Worm (Caenorhabditis elegans) whole organism, L3 larva: ENCODE measurements around the gene srx-84.

Experiments used
- R02D3.7 ChIP-seq: fragments of 150-350 bp; optimal IDR thresholded peaks from 2 replicates; lab custom pipeline; 2014; ENCODE audit warnings: missing biosample characterization, missing genetic modification characterization
- ZK546.5 ChIP-seq: sonication (generic microtip); optimal IDR thresholded peaks from 2 replicates; lab custom pipeline; 2017; ENCODE audit warnings: missing biosample characterization, missing genetic modification characterization
- aly-2 ChIP-seq: fragments of 150-350 bp; optimal IDR thresholded peaks from 2 replicates; lab custom pipeline; 2014; ENCODE audit warnings: missing biosample characterization, missing genetic modification characterization
- ama-1 ChIP-seq: fragments of 150-350 bp; optimal IDR thresholded peaks from 2 replicates; lab custom pipeline; 2018
- ceh-16 ChIP-seq: sonication (generic microtip); optimal IDR thresholded peaks from 2 replicates; lab custom pipeline; 2017; ENCODE audit warnings: missing biosample characterization, missing genetic modification characterization
- ceh-28 ChIP-seq: fragments of 150-350 bp; optimal IDR thresholded peaks from 2 replicates; lab custom pipeline; 2014; ENCODE audit warnings: missing biosample characterization, missing genetic modification reagents, missing genetic modification characterization
- ceh-82 ChIP-seq: fragments of 150-350 bp; optimal IDR thresholded peaks from 2 replicates; lab custom pipeline; 2014; ENCODE audit warnings: missing biosample characterization, missing genetic modification characterization
- ceh-9 ChIP-seq: sonication (generic microtip); optimal IDR thresholded peaks from 2 replicates; lab custom pipeline; 2018; ENCODE audit warnings: missing biosample characterization, missing genetic modification characterization
- daf-12 ChIP-seq: fragments of 150-350 bp; optimal IDR thresholded peaks from 2 replicates; lab custom pipeline; 2014; ENCODE audit warnings: missing biosample characterization, missing genetic modification reagents, missing genetic modification characterization
- egl-27 ChIP-seq: sonication (generic microtip); optimal IDR thresholded peaks from 4 replicates; lab custom pipeline; 2017; ENCODE audit warnings: missing biosample characterization, missing genetic modification reagents, missing genetic modification characterization
- egl-5 ChIP-seq: fragments of 150-350 bp; optimal IDR thresholded peaks from 2 replicates; lab custom pipeline; 2017; ENCODE audit warnings: missing biosample characterization, missing genetic modification reagents, missing genetic modification characterization, inconsistent platforms
- elt-1 ChIP-seq: fragments of 150-350 bp; optimal IDR thresholded peaks from 2 replicates; lab custom pipeline; 2014; ENCODE audit warnings: missing biosample characterization, missing genetic modification characterization
- elt-3 ChIP-seq, 3 experiments: fragments of 150-350 bp in 1 of 3; sonication (generic microtip) in 2 of 3; optimal IDR thresholded peaks; 2 replicates in 2 of 3; 4 replicates in 1 of 3; lab custom pipeline; 2014 to 2017; ENCODE audit warnings: missing biosample characterization in 3 of 3, missing genetic modification characterization in 3 of 3
- fkh-10 ChIP-seq: sonication (generic microtip); optimal IDR thresholded peaks from 2 replicates; lab custom pipeline; 2017; ENCODE audit warnings: missing biosample characterization, missing genetic modification reagents, missing genetic modification characterization
- fkh-2 ChIP-seq: fragments of 150-350 bp; optimal IDR thresholded peaks from 2 replicates; lab custom pipeline; 2014; ENCODE audit warnings: missing biosample characterization, missing genetic modification reagents, missing genetic modification characterization
- fos-1 ChIP-seq: fragments of 150-350 bp; optimal IDR thresholded peaks from 2 replicates; lab custom pipeline; 2014; ENCODE audit warnings: missing biosample characterization, missing genetic modification characterization
- jun-1 ChIP-seq: fragments of 150-350 bp; optimal IDR thresholded peaks from 2 replicates; lab custom pipeline; 2014; ENCODE audit warnings: missing biosample characterization, missing genetic modification reagents, missing genetic modification characterization
- lin-15B ChIP-seq: fragments of 150-350 bp; optimal IDR thresholded peaks from 2 replicates; lab custom pipeline; 2014; ENCODE audit warnings: missing biosample characterization, missing genetic modification characterization
- lin-39 ChIP-seq: fragments of 150-350 bp; optimal IDR thresholded peaks from 2 replicates; lab custom pipeline; 2018; ENCODE audit warnings: missing biosample characterization, missing genetic modification reagents, missing genetic modification characterization
- lsy-12 ChIP-seq: sonication (generic microtip); optimal IDR thresholded peaks from 2 replicates; lab custom pipeline; 2016; ENCODE audit warnings: mild to moderate bottlenecking, missing genetic modification characterization, missing compliant biosample characterization
- mdl-1 ChIP-seq: fragments of 150-350 bp; optimal IDR thresholded peaks from 2 replicates; lab custom pipeline; 2014; ENCODE audit warnings: missing biosample characterization, missing genetic modification characterization
- mml-1 ChIP-seq: fragments of 150-350 bp; sonication (generic microtip); optimal IDR thresholded peaks from 3 replicates; lab custom pipeline; 2014; ENCODE audit warnings: missing biosample characterization, missing genetic modification characterization
- nfya-1 ChIP-seq: sonication (generic microtip); optimal IDR thresholded peaks from 2 replicates; lab custom pipeline; 2017; ENCODE audit warnings: missing genetic modification characterization, mild to moderate bottlenecking, missing compliant biosample characterization, antibody characterized with exemption, moderate library complexity; ENCODE audit not compliant: insufficient read depth
- nhr-11 ChIP-seq: fragments of 150-350 bp; optimal IDR thresholded peaks from 2 replicates; lab custom pipeline; 2014; ENCODE audit warnings: missing biosample characterization, missing genetic modification characterization
- nhr-237 ChIP-seq: fragments of 150-350 bp; optimal IDR thresholded peaks from 2 replicates; lab custom pipeline; 2014; ENCODE audit warnings: missing biosample characterization, missing genetic modification characterization
- nhr-28 ChIP-seq: fragments of 150-350 bp; optimal IDR thresholded peaks from 2 replicates; lab custom pipeline; 2014; ENCODE audit warnings: missing biosample characterization, missing genetic modification characterization
- nhr-43 ChIP-seq: sonication (generic microtip); optimal IDR thresholded peaks from 2 replicates; lab custom pipeline; 2016; ENCODE audit warnings: mild to moderate bottlenecking, missing genetic modification characterization, missing compliant biosample characterization; ENCODE audit not compliant: poor library complexity, severe bottlenecking
- nhr-76 ChIP-seq: fragments of 150-350 bp; sonication (generic microtip); optimal IDR thresholded peaks from 5 replicates; lab custom pipeline; 2014; ENCODE audit warnings: missing biosample characterization, missing genetic modification characterization
- pha-4 ChIP-seq: fragments of 150-350 bp; optimal IDR thresholded peaks from 2 replicates; lab custom pipeline; 2014; ENCODE audit warnings: missing biosample characterization, missing genetic modification reagents, missing genetic modification characterization
- pqm-1 ChIP-seq: fragments of 150-350 bp; optimal IDR thresholded peaks from 2 replicates; lab custom pipeline; 2017; ENCODE audit warnings: missing biosample characterization, missing genetic modification characterization, inconsistent platforms
- sea-2 ChIP-seq: fragments of 150-350 bp; sonication (generic microtip); optimal IDR thresholded peaks from 4 replicates; lab custom pipeline; 2014; ENCODE audit warnings: missing biosample characterization, missing genetic modification reagents, missing genetic modification characterization
- snpc-4 ChIP-seq: fragments of 150-350 bp; optimal IDR thresholded peaks from 2 replicates; lab custom pipeline; 2014; ENCODE audit warnings: missing biosample characterization, missing genetic modification characterization
- tbx-2 ChIP-seq: sonication (generic microtip); optimal IDR thresholded peaks from 2 replicates; lab custom pipeline; 2016; ENCODE audit warnings: mild to moderate bottlenecking, missing genetic modification characterization, missing compliant biosample characterization
- unc-39 ChIP-seq: sonication (generic microtip); optimal IDR thresholded peaks from 4 replicates; lab custom pipeline; 2017; ENCODE audit warnings: missing biosample characterization, missing genetic modification characterization
- unc-62 ChIP-seq: fragments of 150-350 bp; sonication (generic microtip); optimal IDR thresholded peaks from 4 replicates; lab custom pipeline; 2014; ENCODE audit warnings: missing biosample characterization, missing genetic modification reagents, missing genetic modification characterization
- ztf-11 ChIP-seq: fragments of 150-350 bp; optimal IDR thresholded peaks from 2 replicates; lab custom pipeline; 2014; ENCODE audit warnings: missing biosample characterization, missing genetic modification characterization
- ztf-4 ChIP-seq: fragments of 150-350 bp; optimal IDR thresholded peaks from 2 replicates; lab custom pipeline; 2014; ENCODE audit warnings: missing biosample characterization, missing genetic modification characterization

srx-84 gene

DNA sequence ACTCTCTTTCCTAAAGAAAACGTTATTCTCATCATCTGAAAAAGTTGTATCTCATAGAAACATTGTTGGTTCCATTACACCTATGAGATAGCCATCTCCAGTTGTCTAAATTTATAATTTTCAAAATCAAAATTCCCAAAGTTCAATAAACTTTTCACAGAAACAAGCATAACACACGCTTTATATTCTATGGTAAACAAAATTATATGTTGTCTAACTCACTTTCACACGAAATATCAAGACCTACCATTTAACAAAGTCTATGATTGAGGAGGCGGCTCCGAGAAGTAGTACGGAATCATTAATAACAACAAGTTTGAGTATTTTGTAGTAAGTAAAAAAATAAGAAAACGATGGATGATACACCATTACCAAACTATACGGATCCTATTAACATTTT is at the start of gene srx-84:
TSS of gene srx-84 (plus strand) at position 301 of the 400 bp plus-strand sequence.
- no peak for TF ChIP-seq jun-1 (tag; lab: Kevin White, UChicago)
- TF ChIP-seq lin-15B (tag; lab: Kevin White, UChicago): no peak
- TF ChIP-seq pqm-1: no peak
- TF ChIP-seq ceh-9 (tag; lab: Kevin White, UChicago): no peak
- no peak for TF ChIP-seq R02D3.7 (tag; lab: Kevin White, UChicago)
- no peak for TF ChIP-seq unc-39 (tag; lab: Kevin White, UChicago)
- TF ChIP-seq sea-2: no peak
- TF ChIP-seq egl-5: no peak
- no peak for TF ChIP-seq lin-39 (tag; lab: Kevin White, UChicago)
- no peak for TF ChIP-seq mdl-1 (tag; lab: Kevin White, UChicago)
- no peak for TF ChIP-seq snpc-4
- TF ChIP-seq nhr-28 (tag; lab: Kevin White, UChicago): no peak
- no peak for TF ChIP-seq mml-1
- no peak for TF ChIP-seq ztf-11 (tag; lab: Kevin White, UChicago)
- TF ChIP-seq fkh-10 (GFP tag; lab: Kevin White, UChicago): no peak
- no peak for TF ChIP-seq ceh-28 (tag; lab: Kevin White, UChicago)
- TF ChIP-seq, all 47 proteins: peak for 0

DNA sequence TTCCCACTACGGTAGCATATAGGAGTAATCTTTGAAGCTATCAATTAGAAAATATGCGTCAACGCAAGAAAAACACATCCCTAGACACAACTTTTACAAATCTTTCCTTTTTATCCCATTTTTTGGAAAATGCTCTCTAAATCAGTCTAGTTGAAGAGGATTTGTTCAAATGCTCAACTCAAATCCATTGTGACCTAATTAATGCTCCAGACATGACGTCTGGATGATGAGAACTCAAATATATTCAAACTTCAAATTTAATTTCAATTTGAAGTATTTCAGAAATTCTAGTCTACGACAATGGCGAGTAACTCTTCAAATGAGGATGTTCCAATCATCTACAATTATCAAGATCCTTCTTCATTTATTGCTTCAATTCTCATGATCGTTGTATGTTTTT is 46.5 kb upstream of the srx-84 start, which contains the start of gene srx-85:
TSS of gene srx-85 (plus strand) at position 301 of the 400 bp plus-strand sequence.
- TF ChIP-seq lin-39 (tag; lab: Kevin White, UChicago) (no peak), ceh-9 (tag; lab: Kevin White, UChicago) (no peak), mdl-1 (tag; lab: Kevin White, UChicago) (no peak), nfya-1 (tag; lab: Kevin White, UChicago) (no peak), ceh-16 (tag; lab: Kevin White, UChicago) (no peak), lsy-12 (tag; lab: Kevin White, UChicago) (no peak), ceh-28 (tag; lab: Kevin White, UChicago) (no peak), elt-3 (tag; optimal IDR thresholded peaks at IDR 0.05; lab: Kevin White, UChicago) (no peak), fkh-2 (tag; lab: Kevin White, UChicago) (no peak), nhr-237 (tag; lab: Kevin White, UChicago) (no peak)

DNA sequence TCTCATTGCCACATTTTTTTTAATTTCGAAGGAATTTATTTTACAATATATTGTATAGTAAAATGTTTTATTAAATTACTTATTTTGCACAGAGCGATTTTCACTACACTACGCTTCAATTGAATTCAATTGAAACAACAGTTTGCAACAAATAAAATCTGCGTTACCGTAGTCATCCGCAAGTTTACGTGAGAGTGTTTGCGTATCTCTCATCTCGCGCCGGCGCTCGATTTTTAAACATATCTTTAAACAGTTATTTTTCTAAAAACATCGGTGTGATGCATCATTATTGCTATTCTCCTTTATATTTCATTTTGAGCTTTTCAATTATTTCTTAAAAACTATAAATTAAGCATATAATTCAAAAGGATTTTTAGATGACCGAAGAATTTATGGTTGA is 44.6 kb upstream of the srx-84 start, which contains the start of gene duo-1:
TSS of gene duo-1 (plus strand) at position 371 of the 400 bp plus-strand sequence.
- TF ChIP-seq nfya-1 (tag; lab: Kevin White, UChicago): no peak
- no peak for TF ChIP-seq nhr-28 (tag; lab: Kevin White, UChicago)
- TF ChIP-seq daf-12 (tag; lab: Kevin White, UChicago): no peak
- TF ChIP-seq ceh-16 (tag; lab: Kevin White, UChicago): no peak
- TF ChIP-seq egl-27: no peak
- TF ChIP-seq nhr-43: no peak
- no peak for TF ChIP-seq ZK546.5 (tag; lab: Kevin White, UChicago)
- TF ChIP-seq aly-2 (tag; lab: Kevin White, UChicago): no peak
- TF ChIP-seq ztf-11 (tag; lab: Kevin White, UChicago): no peak
- TF ChIP-seq pha-4 (tag; lab: Kevin White, UChicago): no peak
- TF ChIP-seq lsy-12 (tag; lab: Kevin White, UChicago): no peak
- no peak for TF ChIP-seq tbx-2 (tag; lab: Kevin White, UChicago)
- no peak for TF ChIP-seq ceh-9 (tag; lab: Kevin White, UChicago)
- TF ChIP-seq mdl-1 (tag; lab: Kevin White, UChicago): no peak

DNA sequence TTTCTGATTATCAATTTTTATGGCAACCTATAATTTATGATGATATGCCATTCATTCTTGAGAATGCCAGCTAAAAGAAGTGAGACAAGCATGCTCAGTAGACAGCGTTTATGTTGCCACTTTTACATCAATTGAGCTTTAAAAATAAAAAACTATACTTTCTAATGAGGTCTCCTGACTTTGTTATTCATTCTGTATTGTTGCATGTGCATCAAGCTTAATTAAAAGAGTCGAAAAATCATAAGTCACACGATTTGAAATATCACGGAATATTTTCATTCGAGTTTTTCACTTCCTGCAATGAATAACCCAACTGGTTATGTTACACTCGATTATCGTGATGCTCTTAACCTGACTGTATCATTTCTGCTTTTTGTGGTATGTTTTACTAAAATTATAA is 36.3 kb upstream of the srx-84 start, which contains the start of gene srx-86:
TSS of gene srx-86 (plus strand) at position 301 of the 400 bp plus-strand sequence.
- TF ChIP-seq ztf-4 (no peak), unc-62 (GFP tag; lab: Kevin White, UChicago) (no peak), ceh-28 (tag; lab: Kevin White, UChicago) (no peak), ceh-9 (tag; lab: Kevin White, UChicago) (no peak), unc-39 (tag; lab: Kevin White, UChicago) (no peak), elt-1 (tag; lab: Kevin White, UChicago) (no peak), ceh-82 (tag; lab: Kevin White, UChicago) (no peak), nhr-43 (no peak), ZK546.5 (tag; lab: Kevin White, UChicago) (no peak), lin-39 (tag; lab: Kevin White, UChicago) (no peak), nhr-76 (tag; lab: Kevin White, UChicago) (no peak), ama-1 (no peak), snpc-4 (no peak), daf-12 (tag; lab: Kevin White, UChicago) (no peak), pqm-1 (no peak), fos-1 (tag; lab: Kevin White, UChicago) (no peak), egl-27 (no peak), nhr-11 (tag; lab: Kevin White, UChicago) (no peak)
